Worm (Caenorhabditis elegans): Measurements from ENCODE around the gene imp-3.

Gene imp-3

DNA sequence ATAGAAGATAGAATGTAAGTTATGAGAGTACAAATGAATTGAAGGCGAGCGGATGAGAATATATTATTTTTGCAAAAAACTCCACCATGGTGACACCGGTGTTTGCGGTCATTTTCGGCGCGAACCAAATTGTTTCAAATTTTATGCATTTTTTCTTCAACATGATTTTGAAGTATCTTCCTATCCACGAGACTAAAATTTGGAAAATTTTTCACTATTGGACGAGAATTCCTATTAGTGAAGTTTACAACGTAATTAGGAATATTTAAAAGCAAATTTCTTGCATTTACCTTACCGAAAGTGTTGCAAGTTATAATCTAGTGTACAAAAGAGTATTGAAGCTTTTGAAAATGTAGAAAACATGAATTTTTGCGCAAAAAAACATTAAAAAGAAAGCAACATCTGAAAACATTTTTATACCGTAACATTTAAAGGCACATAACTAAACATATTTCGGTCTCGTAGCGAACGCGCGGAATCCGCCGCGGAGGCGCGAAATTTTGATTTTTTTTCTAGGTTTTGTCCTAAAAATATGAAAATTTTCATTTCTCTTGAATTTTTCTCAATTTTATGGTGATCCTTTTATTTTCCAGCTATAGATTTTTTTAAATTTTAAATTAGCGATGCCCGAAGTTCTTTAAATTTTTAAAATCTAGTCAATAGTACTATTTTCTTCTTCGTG, 7.2 kb upstream of the imp-3 start, which contains the start of gene sgo-1:
TSS of gene sgo-1 (minus strand) at position 51 of the 682 bp plus-strand sequence.
- no peak for TF ChIP-seq flh-1 (GFP tag; optimal IDR thresholded peaks at IDR 0.05)
- TF ChIP-seq mep-1 (tag; optimal IDR thresholded peaks at IDR 0.05), result no peak
- no peak for TF ChIP-seq nhr-2 (tag; optimal IDR thresholded peaks at IDR 0.05)
- TF ChIP-seq nhr-12 (tag; optimal IDR thresholded peaks at IDR 0.05), result no peak
- TF ChIP-seq ces-1 (GFP tag; optimal IDR thresholded peaks at IDR 0.05), result no peak

ce11 chrIV:7794709-7795108, 5.3 kb upstream of the imp-3 start, which contains the start of gene ntp-1:
Gene ntp-1, minus strand, starts transcription at chrIV:7794809.
- no peak for TF ChIP-seq nhr-28 (tag; optimal IDR thresholded peaks at IDR 0.05)
- no peak for TF ChIP-seq pha-4 (tag; optimal IDR thresholded peaks at IDR 0.05)
- TF ChIP-seq ceh-39 (tag; optimal IDR thresholded peaks at IDR 0.05), result no peak
- TF ChIP-seq unc-62 (GFP tag; optimal IDR thresholded peaks at IDR 0.05), result no peak
- TF ChIP-seq unc-39 (tag; optimal IDR thresholded peaks at IDR 0.05), result no peak

- no peak for TF ChIP-seq flh-1 (GFP tag; optimal IDR thresholded peaks at IDR 0.05)
- TF ChIP-seq blmp-1 (tag; optimal IDR thresholded peaks at IDR 0.05), result no peak
- TF ChIP-seq lin-32 (GFP tag; optimal IDR thresholded peaks at IDR 0.05), result no peak
- no peak for TF ChIP-seq M03D4.4 (tag; optimal IDR thresholded peaks at IDR 0.05)
- no peak for TF ChIP-seq ceh-43 (GFP tag; optimal IDR thresholded peaks at IDR 0.05)
- no peak for TF ChIP-seq nhr-2 (tag; optimal IDR thresholded peaks at IDR 0.05)
- no peak for TF ChIP-seq ces-1 (GFP tag; optimal IDR thresholded peaks at IDR 0.05)
- TF ChIP-seq ham-2 (GFP tag; optimal IDR thresholded peaks at IDR 0.05), result no peak
- no peak for TF ChIP-seq nhr-12 (tag; optimal IDR thresholded peaks at IDR 0.05)
- TF ChIP-seq elt-3 (tag; optimal IDR thresholded peaks at IDR 0.05), result no peak
- no peak for TF ChIP-seq ceh-39 (tag; optimal IDR thresholded peaks at IDR 0.05)
- no peak for TF ChIP-seq bed-3 (GFP tag; optimal IDR thresholded peaks at IDR 0.05)
- no peak for TF ChIP-seq ztf-11 (tag; optimal IDR thresholded peaks at IDR 0.05)
- no peak for TF ChIP-seq lsy-2 (tag; optimal IDR thresholded peaks at IDR 0.05)
- no peak for TF ChIP-seq unc-39 (tag; optimal IDR thresholded peaks at IDR 0.05)
- TF ChIP-seq hlh-1 (tag; optimal IDR thresholded peaks at IDR 0.05), result no peak
- no peak for TF ChIP-seq pha-4 (tag; optimal IDR thresholded peaks at IDR 0.05)
- no peak for TF ChIP-seq sptf-1 (tag; optimal IDR thresholded peaks at IDR 0.05)
- TF ChIP-seq drap-1 (GFP tag; optimal IDR thresholded peaks at IDR 0.05), result no peak
- no peak for TF ChIP-seq sem-2 (GFP tag; optimal IDR thresholded peaks at IDR 0.05)
Observed at ce11 chrIV:7791821-7792446, 2.5 kb upstream of the imp-3 start, which contains the start of gene C33H5.13. Gene C33H5.13, minus strand, starts transcription at chrIV:7792263.

DNA sequence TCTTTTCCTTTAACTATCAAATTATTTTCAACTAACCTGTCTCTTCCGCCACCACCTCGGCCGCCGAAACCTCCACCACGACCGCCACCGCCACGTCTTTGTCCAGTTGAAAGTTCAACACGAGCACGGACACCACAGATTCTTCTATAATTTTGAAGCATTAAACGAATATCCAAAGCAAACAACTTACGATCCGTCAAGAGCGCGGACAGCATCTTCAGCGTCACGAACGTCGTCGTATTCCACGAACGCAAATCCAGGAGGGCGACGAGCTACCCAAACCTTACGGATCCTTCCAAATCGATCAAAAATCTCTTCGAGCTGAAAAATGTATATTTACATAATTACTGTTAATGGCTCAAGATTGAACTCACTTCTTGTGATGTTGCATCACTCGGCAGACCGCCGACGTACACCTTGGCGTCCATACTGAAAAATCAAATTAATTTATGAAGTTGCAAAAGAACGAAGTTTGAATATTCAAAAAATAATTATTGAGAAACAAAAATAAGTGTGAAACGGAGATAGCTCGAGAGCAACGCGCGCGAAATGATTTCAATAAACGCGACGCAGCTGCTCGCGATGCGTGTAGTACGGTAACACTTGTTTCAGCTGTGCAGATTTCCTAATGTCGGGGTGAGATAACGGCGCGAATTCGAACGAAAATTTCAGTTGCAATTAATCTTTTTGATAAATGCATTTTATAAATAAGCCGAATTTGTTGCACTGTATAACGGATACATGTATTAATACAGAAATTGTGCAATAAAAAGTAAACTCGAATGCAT, 1.6 kb upstream of the imp-3 start, which contains the start of gene rsp-6:
TSS of gene rsp-6 (minus strand) at position 429 of the 788 bp plus-strand sequence.
- TF ChIP-seq sem-2 (GFP tag; optimal IDR thresholded peaks at IDR 0.05) (no peak), ceh-39 (tag; optimal IDR thresholded peaks at IDR 0.05) (peak; percentile 86), lin-13 (tag; optimal IDR thresholded peaks at IDR 0.05) (peak; percentile 85), mls-2 (tag; optimal IDR thresholded peaks at IDR 0.05) (no peak), zip-8 (tag; optimal IDR thresholded peaks at IDR 0.05) (no peak), sptf-1 (tag; optimal IDR thresholded peaks at IDR 0.05) (peak; percentile 6), tbx-8 (GFP tag; optimal IDR thresholded peaks at IDR 0.05) (no peak), unc-120 (tag; optimal IDR thresholded peaks at IDR 0.05; ENCODE audit: poor library complexity, severe bottlenecking) (peak; percentile 56), ces-1 (GFP tag; optimal IDR thresholded peaks at IDR 0.05) (peak; percentile 87), nhr-12 (tag; optimal IDR thresholded peaks at IDR 0.05) (peak; percentile 2), mep-1 (tag; optimal IDR thresholded peaks at IDR 0.05) (peak; percentile 98), hlh-1 (tag; optimal IDR thresholded peaks at IDR 0.05) (peak; percentile 95), ham-2 (GFP tag; optimal IDR thresholded peaks at IDR 0.05) (no peak), ztf-11 (tag; optimal IDR thresholded peaks at IDR 0.05) (no peak), nhr-76 (tag; optimal IDR thresholded peaks at IDR 0.05) (no peak), bed-3 (GFP tag; optimal IDR thresholded peaks at IDR 0.05) (no peak), blmp-1 (tag; optimal IDR thresholded peaks at IDR 0.05) (no peak), snpc-4 (tag; optimal IDR thresholded peaks at IDR 0.05) (no peak), ceh-43 (GFP tag; optimal IDR thresholded peaks at IDR 0.05) (no peak), elt-1 (tag; optimal IDR thresholded peaks at IDR 0.05; ENCODE audit: borderline replicate concordance, insufficient read depth) (peak; percentile 30), nhr-237 (tag; optimal IDR thresholded peaks at IDR 0.05) (peak; percentile 86), elt-3 (tag; optimal IDR thresholded peaks at IDR 0.05) (no peak), drap-1 (GFP tag; optimal IDR thresholded peaks at IDR 0.05) (peak; percentile 20), M03D4.4 (tag; optimal IDR thresholded peaks at IDR 0.05) (no peak), lsy-2 (tag; optimal IDR thresholded peaks at IDR 0.05) (peak; percentile 98), pha-4 (tag; optimal IDR thresholded peaks at IDR 0.05) (peak; percentile 94), lin-32 (GFP tag; optimal IDR thresholded peaks at IDR 0.05) (no peak), cnd-1 (tag; optimal IDR thresholded peaks at IDR 0.05) (peak; percentile 58), unc-62 (GFP tag; optimal IDR thresholded peaks at IDR 0.05) (peak; percentile 77)

Measured in whole organism, mixed stage, embryonic.